1 fruit fly cellular context compared by ENCODE assay signal in genomic region chr2L:7777979-7778692, dm6.
TF ChIP-seq lines count a peak whose summit lies in the region.

CG7179 (minus strand) TSS chr2L:7778029.

TF ChIP-seq in whole organism, embryonic, 481 proteins besides CTCF, POLR2A, EP300 and RAD21 (continued from another document and continues in another):
- no peak for TF ChIP-seq ham (GFP tag; IDR thresholded peaks at IDR 0.05; lab: Robert Waterston, UW)
- peak; percentile 0 for TF ChIP-seq Sox102F (GFP tag; optimal IDR thresholded peaks at IDR 0.05; lab: Kevin White, UChicago)
- no peak for TF ChIP-seq CG34224 (GFP tag; IDR thresholded peaks at IDR 0.05; lab: Robert Waterston, UW; ENCODE audit: partially characterized antibody)
- peak; percentile 30 for TF ChIP-seq Fer2 (tag; optimal IDR thresholded peaks at IDR 0.05; lab: Kevin White, UChicago)
- TF ChIP-seq ems (GFP tag; optimal IDR thresholded peaks at IDR 0.05; lab: Kevin White, UChicago): no peak
- peak; percentile 35 for TF ChIP-seq scrt (GFP tag; optimal IDR thresholded peaks at IDR 0.05; lab: Kevin White, UChicago)
- no peak for TF ChIP-seq br (optimal IDR thresholded peaks at IDR 0.05; lab: Kevin White, UChicago)
- TF ChIP-seq bowl (GFP tag; IDR thresholded peaks at IDR 0.05; lab: Robert Waterston, UW): no peak
- no peak for TF ChIP-seq CG11723 (GFP tag; optimal IDR thresholded peaks at IDR 0.05; lab: Kevin White, UChicago)
- no peak for TF ChIP-seq CG13123 (GFP tag; optimal IDR thresholded peaks at IDR 0.05; lab: Kevin White, UChicago)
- TF ChIP-seq CG1603 (tag; optimal IDR thresholded peaks at IDR 0.05; lab: Kevin White, UChicago): no peak
- TF ChIP-seq Sry-β (GFP tag; optimal IDR thresholded peaks at IDR 0.05; lab: Kevin White, UChicago): no peak
- no peak for TF ChIP-seq lov (optimal IDR thresholded peaks at IDR 0.05; lab: Kevin White, UChicago)
- no peak for TF ChIP-seq lov (GFP tag; IDR thresholded peaks at IDR 0.05; lab: Robert Waterston, UW)
- TF ChIP-seq CG16779 (GFP tag; IDR thresholded peaks at IDR 0.05; lab: Robert Waterston, UW): no peak
- no peak for TF ChIP-seq Nf-YA (GFP tag; IDR thresholded peaks at IDR 0.05; lab: Robert Waterston, UW)
- TF ChIP-seq Awh (GFP tag; IDR thresholded peaks at IDR 0.05; lab: Robert Waterston, UW): no peak
- no peak for TF ChIP-seq CG10979 (tag; optimal IDR thresholded peaks at IDR 0.05; lab: Kevin White, UChicago)
- no peak for TF ChIP-seq CG13424 (tag; optimal IDR thresholded peaks at IDR 0.05; lab: Kevin White, UChicago)
- no peak for TF ChIP-seq CG8765 (GFP tag; IDR thresholded peaks at IDR 0.05; lab: Robert Waterston, UW)
- TF ChIP-seq bigmax (GFP tag; optimal IDR thresholded peaks at IDR 0.05; lab: Kevin White, UChicago): no peak
- TF ChIP-seq NFAT (GFP tag; IDR thresholded peaks at IDR 0.05; lab: Robert Waterston, UW): no peak
- TF ChIP-seq HHEX (GFP tag; optimal IDR thresholded peaks at IDR 0.05; lab: Kevin White, UChicago): peak; percentile 38
- no peak for TF ChIP-seq CG9797 (GFP tag; optimal IDR thresholded peaks at IDR 0.05; lab: Kevin White, UChicago)
- TF ChIP-seq CG9876 (GFP tag; optimal IDR thresholded peaks at IDR 0.05; lab: Kevin White, UChicago): no peak
- TF ChIP-seq repo (GFP tag; optimal IDR thresholded peaks at IDR 0.05; lab: Kevin White, UChicago): no peak
- no peak for TF ChIP-seq tll (GFP tag; optimal IDR thresholded peaks at IDR 0.05; lab: Kevin White, UChicago)
- no peak for TF ChIP-seq Bgb (GFP tag; IDR thresholded peaks at IDR 0.05; lab: Robert Waterston, UW; ENCODE audit: partially characterized antibody)
- no peak for TF ChIP-seq CG11456 (GFP tag; IDR thresholded peaks at IDR 0.05; lab: Robert Waterston, UW)
- TF ChIP-seq Eip74EF (GFP tag; optimal IDR thresholded peaks at IDR 0.05; lab: Kevin White, UChicago): no peak
- TF ChIP-seq Sin3A (optimal IDR thresholded peaks at IDR 0.05; lab: Kevin White, UChicago): no peak
- TF ChIP-seq CG11247 (GFP tag; IDR thresholded peaks at IDR 0.05; lab: Robert Waterston, UW): no peak
- no peak for TF ChIP-seq Mes4 (GFP tag; optimal IDR thresholded peaks at IDR 0.05; lab: Kevin White, UChicago)
- TF ChIP-seq al (GFP tag; IDR thresholded peaks at IDR 0.05; lab: Robert Waterston, UW): no peak
- TF ChIP-seq CG10274 (GFP tag; optimal IDR thresholded peaks at IDR 0.05; lab: Kevin White, UChicago): no peak
- TF ChIP-seq ro (GFP tag; IDR thresholded peaks at IDR 0.05; lab: Robert Waterston, UW): no peak
- TF ChIP-seq cg (GFP tag; optimal IDR thresholded peaks at IDR 0.05; lab: Kevin White, UChicago): no peak
- TF ChIP-seq CG12155 (GFP tag; optimal IDR thresholded peaks at IDR 0.05; lab: Kevin White, UChicago): no peak
- TF ChIP-seq gfzf (GFP tag; optimal IDR thresholded peaks at IDR 0.05; lab: Kevin White, UChicago): no peak
- TF ChIP-seq cwo (GFP tag; optimal IDR thresholded peaks at IDR 0.05; lab: Kevin White, UChicago): peak; percentile 3
- no peak for TF ChIP-seq CG12769 (tag; optimal IDR thresholded peaks at IDR 0.05; lab: Kevin White, UChicago)
- no peak for TF ChIP-seq schlank (tag; optimal IDR thresholded peaks at IDR 0.05; lab: Kevin White, UChicago)
- no peak for TF ChIP-seq CG7556 (GFP tag; optimal IDR thresholded peaks at IDR 0.05; lab: Kevin White, UChicago)
- no peak for TF ChIP-seq emc (GFP tag; optimal IDR thresholded peaks at IDR 0.05; lab: Kevin White, UChicago)
- TF ChIP-seq CG10431 (GFP tag; optimal IDR thresholded peaks at IDR 0.05; lab: Kevin White, UChicago): no peak
- TF ChIP-seq fd3F (GFP tag; optimal IDR thresholded peaks at IDR 0.05; lab: Kevin White, UChicago): peak; percentile 18
- no peak for TF ChIP-seq pfk (GFP tag; optimal IDR thresholded peaks at IDR 0.05; lab: Kevin White, UChicago)
- no peak for TF ChIP-seq jumu (GFP tag; optimal IDR thresholded peaks at IDR 0.05; lab: Kevin White, UChicago)
- no peak for TF ChIP-seq CG33557 (GFP tag; optimal IDR thresholded peaks at IDR 0.05; lab: Kevin White, UChicago)
- no peak for TF ChIP-seq CG17612 (GFP tag; IDR thresholded peaks at IDR 0.05; lab: Robert Waterston, UW)
- no peak for TF ChIP-seq onecut (GFP tag; IDR thresholded peaks at IDR 0.05; lab: Robert Waterston, UW)
- no peak for TF ChIP-seq CG10543 (GFP tag; optimal IDR thresholded peaks at IDR 0.05; lab: Kevin White, UChicago)
- no peak for TF ChIP-seq trh (GFP tag; optimal IDR thresholded peaks at IDR 0.05; lab: Kevin White, UChicago)
- TF ChIP-seq slp2 (GFP tag; optimal IDR thresholded peaks at IDR 0.05; lab: Kevin White, UChicago): no peak
- no peak for TF ChIP-seq CG33213 (GFP tag; optimal IDR thresholded peaks at IDR 0.05; lab: Kevin White, UChicago)
- peak; percentile 28 for TF ChIP-seq exex (tag; optimal IDR thresholded peaks at IDR 0.05; lab: Kevin White, UChicago)
- no peak for TF ChIP-seq TFAM (GFP tag; optimal IDR thresholded peaks at IDR 0.05; lab: Kevin White, UChicago)
- no peak for TF ChIP-seq CG12659 (GFP tag; optimal IDR thresholded peaks at IDR 0.05; lab: Kevin White, UChicago)
- 0 out of 3 replicates have a peak, but pooled peaks have one; percentile 11 for TF ChIP-seq ci (GFP tag; IDR thresholded peaks at IDR 0.05; lab: Robert Waterston, UW)
- no peak for TF ChIP-seq BEAF-32 (GFP tag; optimal IDR thresholded peaks at IDR 0.05; lab: Kevin White, UChicago)
- no peak for TF ChIP-seq CG18262 (tag; optimal IDR thresholded peaks at IDR 0.05; lab: Kevin White, UChicago)
- TF ChIP-seq CG14710 (tag; optimal IDR thresholded peaks at IDR 0.05; lab: Kevin White, UChicago): no peak
- TF ChIP-seq CG17359 (tag; optimal IDR thresholded peaks at IDR 0.05; lab: Kevin White, UChicago): no peak
- no peak for TF ChIP-seq Nf-YB (GFP tag; optimal IDR thresholded peaks at IDR 0.05; lab: Kevin White, UChicago)
- TF ChIP-seq CG2712 (tag; optimal IDR thresholded peaks at IDR 0.05; lab: Kevin White, UChicago): no peak
- no peak for TF ChIP-seq CG4820 (GFP tag; optimal IDR thresholded peaks at IDR 0.05; lab: Kevin White, UChicago)
- no peak for TF ChIP-seq ato (GFP tag; IDR thresholded peaks at IDR 0.05; lab: Robert Waterston, UW; ENCODE audit: partially characterized antibody)
- TF ChIP-seq crp (GFP tag; optimal IDR thresholded peaks at IDR 0.05; lab: Kevin White, UChicago): no peak
- TF ChIP-seq CG12744 (GFP tag; optimal IDR thresholded peaks at IDR 0.05; lab: Kevin White, UChicago): no peak
- TF ChIP-seq wor (GFP tag; IDR thresholded peaks at IDR 0.05; lab: Robert Waterston, UW): no peak
- no peak for TF ChIP-seq pb (GFP tag; optimal IDR thresholded peaks at IDR 0.05; lab: Kevin White, UChicago)
- no peak for TF ChIP-seq Opbp (GFP tag; IDR thresholded peaks at IDR 0.05; lab: Robert Waterston, UW; ENCODE audit: partially characterized antibody)
- no peak for TF ChIP-seq Camta (GFP tag; optimal IDR thresholded peaks at IDR 0.05; lab: Kevin White, UChicago)
- no peak for TF ChIP-seq sqz (GFP tag; optimal IDR thresholded peaks at IDR 0.05; lab: Kevin White, UChicago)
- no peak for TF ChIP-seq ranshi (GFP tag; IDR thresholded peaks at IDR 0.05; lab: Robert Waterston, UW)
- TF ChIP-seq CG6254 (GFP tag; optimal IDR thresholded peaks at IDR 0.05; lab: Kevin White, UChicago): no peak
- no peak for TF ChIP-seq MTF-1 (GFP tag; optimal IDR thresholded peaks at IDR 0.05; lab: Kevin White, UChicago; ENCODE audit: borderline replicate concordance)
- no peak for TF ChIP-seq dmrt11E (tag; optimal IDR thresholded peaks at IDR 0.05; lab: Kevin White, UChicago)
- no peak for TF ChIP-seq CG6689 (GFP tag; IDR thresholded peaks at IDR 0.05; lab: Robert Waterston, UW)
- TF ChIP-seq CG18011 (GFP tag; optimal IDR thresholded peaks at IDR 0.05; lab: Kevin White, UChicago): no peak
- no peak for TF ChIP-seq fd102C (GFP tag; optimal IDR thresholded peaks at IDR 0.05; lab: Kevin White, UChicago)
- TF ChIP-seq fu2 (GFP tag; optimal IDR thresholded peaks at IDR 0.05; lab: Kevin White, UChicago): no peak
- TF ChIP-seq CG3065 (GFP tag; optimal IDR thresholded peaks at IDR 0.05; lab: Kevin White, UChicago): no peak
- no peak for TF ChIP-seq CG3726 (GFP tag; IDR thresholded peaks at IDR 0.05; lab: Robert Waterston, UW)
- no peak for TF ChIP-seq tx (GFP tag; optimal IDR thresholded peaks at IDR 0.05; lab: Kevin White, UChicago)
- no peak for TF ChIP-seq CG10654 (GFP tag; optimal IDR thresholded peaks at IDR 0.05; lab: Kevin White, UChicago)
- TF ChIP-seq YL-1 (GFP tag; optimal IDR thresholded peaks at IDR 0.05; lab: Kevin White, UChicago): no peak
- no peak for TF ChIP-seq Med (GFP tag; lab: Kevin White, UChicago)
- no peak for TF ChIP-seq rib (GFP tag; IDR thresholded peaks at IDR 0.05; lab: Robert Waterston, UW)
- no peak for TF ChIP-seq Gsc (GFP tag; IDR thresholded peaks at IDR 0.05; lab: Robert Waterston, UW)
- TF ChIP-seq CG7987 (GFP tag; optimal IDR thresholded peaks at IDR 0.05; lab: Kevin White, UChicago): no peak
- TF ChIP-seq CG8388 (GFP tag; optimal IDR thresholded peaks at IDR 0.05; lab: Kevin White, UChicago): no peak
- no peak for TF ChIP-seq vvl (GFP tag; IDR thresholded peaks at IDR 0.05; lab: Robert Waterston, UW)
- TF ChIP-seq ewg (GFP tag; optimal IDR thresholded peaks at IDR 0.05; lab: Kevin White, UChicago): no peak
- TF ChIP-seq eyg (GFP tag; optimal IDR thresholded peaks at IDR 0.05; lab: Kevin White, UChicago): no peak
- no peak for TF ChIP-seq HmgD (GFP tag; optimal IDR thresholded peaks at IDR 0.05; lab: Kevin White, UChicago)
- peak; percentile 32 for TF ChIP-seq unpg (GFP tag; optimal IDR thresholded peaks at IDR 0.05; lab: Kevin White, UChicago)
- TF ChIP-seq Bteb2 (GFP tag; optimal IDR thresholded peaks at IDR 0.05; lab: Kevin White, UChicago): no peak
- no peak for TF ChIP-seq CG15601 (tag; optimal IDR thresholded peaks at IDR 0.05; lab: Kevin White, UChicago)
- TF ChIP-seq btn (GFP tag; optimal IDR thresholded peaks at IDR 0.05; lab: Kevin White, UChicago): no peak
- TF ChIP-seq CG3281 (GFP tag; optimal IDR thresholded peaks at IDR 0.05; lab: Kevin White, UChicago): peak; percentile 57
- no peak for TF ChIP-seq CG5180 (GFP tag; optimal IDR thresholded peaks at IDR 0.05; lab: Kevin White, UChicago)
- TF ChIP-seq ATbp (GFP tag; optimal IDR thresholded peaks at IDR 0.05; lab: Kevin White, UChicago): peak; percentile 38
- no peak for TF ChIP-seq fd96Cb (tag; optimal IDR thresholded peaks at IDR 0.05; lab: Kevin White, UChicago)
- no peak for TF ChIP-seq CG10267 (tag; optimal IDR thresholded peaks at IDR 0.05; lab: Kevin White, UChicago)
- TF ChIP-seq CG11085 (GFP tag; IDR thresholded peaks at IDR 0.05; lab: Robert Waterston, UW): no peak
- TF ChIP-seq Spps (tag; optimal IDR thresholded peaks at IDR 0.05; lab: Kevin White, UChicago): no peak
- TF ChIP-seq danr (GFP tag; IDR thresholded peaks at IDR 0.05; lab: Robert Waterston, UW): no peak
- TF ChIP-seq Meics (GFP tag; optimal IDR thresholded peaks at IDR 0.05; lab: Kevin White, UChicago): peak; percentile 51
- TF ChIP-seq CG1647 (GFP tag; optimal IDR thresholded peaks at IDR 0.05; lab: Kevin White, UChicago): no peak
- no peak for TF ChIP-seq Atf3 (GFP tag; optimal IDR thresholded peaks at IDR 0.05; lab: Kevin White, UChicago)
- no peak for TF ChIP-seq Mrtf (GFP tag; IDR thresholded peaks at IDR 0.05; lab: Robert Waterston, UW)
- TF ChIP-seq pum (GFP tag; optimal IDR thresholded peaks at IDR 0.05; lab: Kevin White, UChicago): no peak
- TF ChIP-seq CG16813 (GFP tag; IDR thresholded peaks at IDR 0.05; lab: Robert Waterston, UW; ENCODE audit: partially characterized antibody): no peak
- no peak for TF ChIP-seq CG7271 (tag; optimal IDR thresholded peaks at IDR 0.05; lab: Kevin White, UChicago)
- TF ChIP-seq lbe (GFP tag; optimal IDR thresholded peaks at IDR 0.05; lab: Kevin White, UChicago): no peak
- TF ChIP-seq odd (GFP tag; optimal IDR thresholded peaks at IDR 0.05; lab: Kevin White, UChicago): no peak
- no peak for TF ChIP-seq zen2 (GFP tag; IDR thresholded peaks at IDR 0.05; lab: Robert Waterston, UW; ENCODE audit: partially characterized antibody)
- no peak for TF ChIP-seq sr (GFP tag; IDR thresholded peaks at IDR 0.05; lab: Robert Waterston, UW)
- TF ChIP-seq hkb (optimal IDR thresholded peaks at IDR 0.05; lab: Kevin White, UChicago): no peak
- TF ChIP-seq hkb (GFP tag; IDR thresholded peaks at IDR 0.05; lab: Robert Waterston, UW): 0 out of 2 replicates have a peak, but pooled peaks have one; percentile 29
- no peak for TF ChIP-seq CG14860 (GFP tag; IDR thresholded peaks at IDR 0.05; lab: Robert Waterston, UW; ENCODE audit: partially characterized antibody)
- no peak for TF ChIP-seq h (optimal IDR thresholded peaks at IDR 0.05; lab: Kevin White, UChicago)
- no peak for TF ChIP-seq B-H2 (GFP tag; optimal IDR thresholded peaks at IDR 0.05; lab: Kevin White, UChicago)
- TF ChIP-seq Chrac-16 (GFP tag; optimal IDR thresholded peaks at IDR 0.05; lab: Kevin White, UChicago): no peak
- no peak for TF ChIP-seq amos (GFP tag; IDR thresholded peaks at IDR 0.05; lab: Robert Waterston, UW; ENCODE audit: partially characterized antibody)
- no peak for TF ChIP-seq CG32772 (GFP tag; IDR thresholded peaks at IDR 0.05; lab: Robert Waterston, UW)
- no peak for TF ChIP-seq CG8944 (GFP tag; optimal IDR thresholded peaks at IDR 0.05; lab: Kevin White, UChicago)
- TF ChIP-seq CG32767 (GFP tag; IDR thresholded peaks at IDR 0.05; lab: Robert Waterston, UW): no peak
- no peak for TF ChIP-seq bcd (GFP tag; optimal IDR thresholded peaks at IDR 0.05; lab: Kevin White, UChicago)
- TF ChIP-seq tgo (GFP tag; IDR thresholded peaks at IDR 0.05; lab: Robert Waterston, UW): no peak
- no peak for TF ChIP-seq CG14441 (GFP tag; IDR thresholded peaks at IDR 0.05; lab: Robert Waterston, UW)
- no peak for TF ChIP-seq CG30020 (tag; optimal IDR thresholded peaks at IDR 0.05; lab: Kevin White, UChicago)
- TF ChIP-seq toy (GFP tag; IDR thresholded peaks at IDR 0.05; lab: Robert Waterston, UW): no peak
- no peak for TF ChIP-seq bbx (GFP tag; IDR thresholded peaks at IDR 0.05; lab: Robert Waterston, UW; ENCODE audit: partially characterized antibody)
- no peak for TF ChIP-seq Dref (GFP tag; IDR thresholded peaks at IDR 0.05; lab: Robert Waterston, UW)
- no peak for TF ChIP-seq MBD-R2 (GFP tag; IDR thresholded peaks at IDR 0.05; lab: Robert Waterston, UW)
- TF ChIP-seq CG30403 (GFP tag; optimal IDR thresholded peaks at IDR 0.05; lab: Kevin White, UChicago): no peak
- TF ChIP-seq Elba2 (GFP tag; optimal IDR thresholded peaks at IDR 0.05; lab: Kevin White, UChicago): no peak
- no peak for TF ChIP-seq Dll (GFP tag; IDR thresholded peaks at IDR 0.05; lab: Robert Waterston, UW; ENCODE audit: partially characterized antibody)
- TF ChIP-seq CG10565 (GFP tag; optimal IDR thresholded peaks at IDR 0.05; lab: Kevin White, UChicago): no peak
